Fruit fly (Drosophila melanogaster): ENCODE results near the gene CG43895.
A peak's percentile ranks its signal among the peaks of the same experiment; 100 is the strongest.

Gene CG43895

DNA sequence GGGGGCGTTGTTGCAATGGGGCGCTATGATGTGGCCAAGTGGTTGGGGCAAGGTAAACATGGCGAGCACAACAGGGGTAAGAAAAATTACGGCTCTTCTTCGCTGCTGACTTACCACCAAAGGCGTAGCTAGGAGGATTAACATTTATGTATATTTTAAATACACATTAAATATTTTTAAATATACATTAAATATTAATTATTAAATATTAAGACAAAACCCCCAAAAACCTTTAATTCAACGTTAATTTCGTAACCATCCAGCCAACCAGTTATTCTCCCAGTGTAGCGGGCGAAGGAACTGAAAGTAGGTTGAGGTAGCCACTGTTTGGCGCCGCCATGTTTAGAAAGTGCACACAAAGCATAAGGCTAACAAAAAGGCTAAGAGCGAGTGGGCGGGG lies 33.1 kb upstream of the CG43895 start (continued):
- TF ChIP-seq CG15336 (GFP tag; IDR thresholded peaks at IDR 0.05) (peak; percentile 49), fd85E (GFP tag; optimal IDR thresholded peaks at IDR 0.05) (no peak), CG8119 (GFP tag; IDR thresholded peaks at IDR 0.05) (peak; percentile 58; the same call in 2 of the 3 replicates), svp (GFP tag) (no peak), Sox102F (GFP tag; optimal IDR thresholded peaks at IDR 0.05) (no peak), CG8319 (GFP tag; optimal IDR thresholded peaks at IDR 0.05) (no peak), net (GFP tag; optimal IDR thresholded peaks at IDR 0.05) (no peak), achi (GFP tag; optimal IDR thresholded peaks at IDR 0.05) (no peak), Eip75B (GFP tag; optimal IDR thresholded peaks at IDR 0.05) (no peak), spab (GFP tag; optimal IDR thresholded peaks at IDR 0.05) (no peak), dac (GFP tag; optimal IDR thresholded peaks at IDR 0.05) (no peak), CG16779 (tag; optimal IDR thresholded peaks at IDR 0.05) (no peak), fd59A (GFP tag; optimal IDR thresholded peaks at IDR 0.05) (no peak), fkh (GFP tag; optimal IDR thresholded peaks at IDR 0.05) (no peak), Met (GFP tag; optimal IDR thresholded peaks at IDR 0.05) (no peak), CG31627 (GFP tag; optimal IDR thresholded peaks at IDR 0.05) (no peak), CG6854 (GFP tag; optimal IDR thresholded peaks at IDR 0.05) (no peak), CG6276 (GFP tag; optimal IDR thresholded peaks at IDR 0.05) (no peak), Ets21C (GFP tag; optimal IDR thresholded peaks at IDR 0.05) (no peak), CG32006 (GFP tag; optimal IDR thresholded peaks at IDR 0.05) (peak; percentile 36), CG3032 (tag; optimal IDR thresholded peaks at IDR 0.05) (no peak)

DNA sequence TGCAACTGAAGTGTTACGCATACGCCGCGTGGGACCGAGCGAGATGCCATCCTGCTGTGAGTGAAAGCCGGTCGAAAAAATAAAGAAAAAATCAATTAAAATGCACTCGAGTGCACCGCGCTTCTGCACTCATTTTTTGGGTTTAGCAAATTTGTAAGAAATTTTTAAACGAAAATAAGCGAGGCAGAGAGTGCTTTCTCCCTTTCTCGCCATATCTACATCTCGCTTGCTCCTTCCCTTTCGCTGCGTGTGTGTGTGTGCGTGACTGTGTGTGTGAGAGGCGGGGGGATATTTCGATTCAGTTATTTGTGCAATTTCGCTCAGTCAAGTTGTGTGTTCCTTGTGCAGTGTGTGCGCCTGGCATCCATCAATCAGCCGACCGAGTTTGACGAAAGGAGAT lies 31.0 kb upstream of the CG43895 start, which contains the start of gene mub:
TSS of gene mub (plus strand) at position 301 of the 400 bp plus-strand sequence.
- TF ChIP-seq CG3032 (tag; optimal IDR thresholded peaks at IDR 0.05) (no peak), Eip78C (GFP tag) (peak; percentile 11), eg (GFP tag; IDR thresholded peaks at IDR 0.05) (peak; percentile 15; the same call in 1 of the 3 replicates)

DNA sequence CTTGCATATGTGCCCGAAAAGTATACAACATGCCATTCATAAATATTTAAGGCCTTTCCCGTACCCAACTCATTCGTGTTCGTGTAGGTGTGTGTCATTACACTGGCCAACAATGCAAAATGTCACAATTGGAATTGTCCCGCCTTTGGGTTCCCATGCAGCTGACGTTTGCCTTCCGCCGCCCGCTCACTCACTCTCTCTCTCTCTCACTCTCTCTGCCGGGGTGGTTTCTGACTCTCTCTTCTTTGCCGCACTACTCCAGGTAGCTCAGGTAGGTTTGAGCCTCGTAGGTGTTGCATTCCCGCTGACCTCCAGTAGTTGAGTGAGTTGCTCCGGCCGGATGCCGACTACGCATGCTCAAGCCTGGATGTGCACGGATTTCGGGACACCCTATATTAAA lies 29.8 kb upstream of the CG43895 start:
- TF ChIP-seq Eip75B (GFP tag; optimal IDR thresholded peaks at IDR 0.05) (no peak), CG6163 (GFP tag; IDR thresholded peaks at IDR 0.05) (0 out of 3 replicates have a peak, but pooled peaks have one; percentile 9), CG34406 (GFP tag; optimal IDR thresholded peaks at IDR 0.05) (no peak), CG7368 (GFP tag; optimal IDR thresholded peaks at IDR 0.05) (no peak), CG4318 (GFP tag; optimal IDR thresholded peaks at IDR 0.05) (no peak), CG10631 (GFP tag; optimal IDR thresholded peaks at IDR 0.05) (no peak), Eip78C (GFP tag) (peak; percentile 33), OdsH (GFP tag; optimal IDR thresholded peaks at IDR 0.05) (no peak), achi (GFP tag; optimal IDR thresholded peaks at IDR 0.05) (no peak), CG16779 (tag; optimal IDR thresholded peaks at IDR 0.05) (no peak), CG9139 (GFP tag; optimal IDR thresholded peaks at IDR 0.05) (no peak), Blimp-1 (GFP tag; optimal IDR thresholded peaks at IDR 0.05) (no peak), eg (GFP tag; IDR thresholded peaks at IDR 0.05) (peak; percentile 11; the same call in 1 of the 3 replicates), Sox14 (GFP tag; optimal IDR thresholded peaks at IDR 0.05) (no peak), CG15336 (GFP tag; IDR thresholded peaks at IDR 0.05) (no peak), topi (GFP tag; optimal IDR thresholded peaks at IDR 0.05) (no peak), Hr38 (GFP tag; optimal IDR thresholded peaks at IDR 0.05) (no peak)

DNA sequence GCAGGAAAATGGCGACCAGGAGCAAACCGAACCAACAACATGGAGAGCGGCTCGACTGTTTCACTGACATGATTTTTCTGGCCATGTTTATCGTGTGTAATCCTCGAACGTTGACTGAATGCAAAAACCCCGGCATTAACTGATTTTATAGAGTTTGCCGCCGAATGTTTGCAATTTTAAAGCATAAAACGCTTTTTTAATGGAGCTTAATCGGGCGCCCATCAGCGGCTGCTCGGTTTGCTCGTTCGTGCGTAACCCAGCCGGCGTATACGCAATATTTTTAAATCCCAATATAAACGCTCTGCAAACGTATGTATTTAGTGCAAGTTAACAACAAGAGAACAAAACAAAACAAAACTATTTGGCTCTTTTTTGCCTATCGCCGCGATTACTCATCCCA lies 28.8 kb upstream of the CG43895 start, which contains the start of gene CG14563:
TSS of gene CG14563 (minus strand) at position 101 of the 400 bp plus-strand sequence.
- TF ChIP-seq lz (GFP tag; optimal IDR thresholded peaks at IDR 0.05) = no peak
- TF ChIP-seq topi (GFP tag; optimal IDR thresholded peaks at IDR 0.05) = no peak
- no peak for TF ChIP-seq cyc (GFP tag; optimal IDR thresholded peaks at IDR 0.05)
- no peak for TF ChIP-seq eg (GFP tag; IDR thresholded peaks at IDR 0.05)
- no peak for TF ChIP-seq Met (GFP tag; optimal IDR thresholded peaks at IDR 0.05)
- no peak for TF ChIP-seq CG16779 (tag; optimal IDR thresholded peaks at IDR 0.05)
- no peak for TF ChIP-seq Sox14 (GFP tag; optimal IDR thresholded peaks at IDR 0.05)
- TF ChIP-seq spab (GFP tag; optimal IDR thresholded peaks at IDR 0.05) = no peak
- TF ChIP-seq CG8319 (GFP tag; optimal IDR thresholded peaks at IDR 0.05) = no peak
- no peak for TF ChIP-seq CG8119 (GFP tag; IDR thresholded peaks at IDR 0.05)
- no peak for TF ChIP-seq Blimp-1 (GFP tag; optimal IDR thresholded peaks at IDR 0.05)
- no peak for TF ChIP-seq Gug (GFP tag; IDR thresholded peaks at IDR 0.05)
- TF ChIP-seq vri (GFP tag; optimal IDR thresholded peaks at IDR 0.05) = no peak
- TF ChIP-seq CG9139 (GFP tag; optimal IDR thresholded peaks at IDR 0.05) = no peak
- TF ChIP-seq dac (GFP tag; optimal IDR thresholded peaks at IDR 0.05) = no peak

Data from whole organism, prepupa.